Worm (Caenorhabditis elegans): ENCODE data around the gene F59B10.3.

F59B10.3 gene

DNA sequence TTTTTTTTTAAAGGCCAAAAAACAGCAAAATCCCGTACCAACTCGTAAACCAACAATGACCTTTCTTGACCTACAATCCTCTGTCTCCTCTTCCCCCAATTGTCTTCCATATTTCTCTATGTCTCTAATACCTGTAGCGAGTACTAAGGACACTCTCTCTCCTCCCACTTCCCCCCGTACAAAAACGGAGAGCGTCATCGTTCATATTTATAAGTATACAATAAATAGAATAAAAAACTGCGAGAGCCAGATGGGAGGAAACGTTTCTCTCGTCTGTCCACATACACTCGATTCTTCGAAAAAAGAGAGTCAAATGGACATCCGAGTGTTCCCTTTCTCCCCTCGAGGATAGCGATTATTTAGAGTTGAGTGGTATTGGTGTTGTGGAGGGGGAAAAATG lies 5.6 kb upstream of the F59B10.3 start:
- no peak for TF ChIP-seq hrde-1 (tag; optimal IDR thresholded peaks at IDR 0.05; ENCODE audit: borderline replicate concordance)
- TF ChIP-seq hmg-1.2 (GFP tag; IDR thresholded peaks at IDR 0.05): peak; percentile 17; the same call in 1 of the 2 replicates
- TF ChIP-seq ccch-3 (GFP tag; optimal IDR thresholded peaks at IDR 0.05): no peak
- TF ChIP-seq F10E7.11 (tag; optimal IDR thresholded peaks at IDR 0.05): no peak

DNA sequence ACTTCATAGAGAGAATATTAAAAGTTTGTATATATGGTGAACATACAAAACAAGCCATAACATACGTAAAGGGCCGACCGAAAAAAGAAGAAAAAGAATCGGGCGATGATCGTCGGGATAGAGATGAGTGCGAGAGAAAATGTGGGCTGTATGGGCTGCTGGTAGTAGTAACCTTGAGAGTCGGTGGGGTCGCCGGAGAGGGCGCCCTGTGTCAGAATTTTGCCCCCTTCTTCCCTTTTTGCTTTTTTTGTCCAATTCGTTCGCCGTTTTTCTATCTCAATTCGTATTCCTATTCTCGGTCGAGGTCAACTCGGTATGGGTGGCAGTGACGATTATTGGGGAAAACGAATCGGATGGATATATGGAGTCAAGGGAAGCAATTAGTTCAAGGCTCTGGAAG lies 4.4 kb upstream of the F59B10.3 start:
- TF ChIP-seq attf-6 (GFP tag; IDR thresholded peaks at IDR 0.05) (no peak), zim-3 (tag; optimal IDR thresholded peaks at IDR 0.05) (no peak), lin-40 (tag; optimal IDR thresholded peaks at IDR 0.05) (no peak), athp-1 (tag; optimal IDR thresholded peaks at IDR 0.05) (no peak), lin-35 (GFP tag; optimal IDR thresholded peaks at IDR 0.05) (no peak), let-526 (GFP tag; IDR thresholded peaks at IDR 0.05) (no peak), lin-26 (GFP tag; IDR thresholded peaks at IDR 0.05) (no peak), F55B11.4 (tag; optimal IDR thresholded peaks at IDR 0.05; ENCODE audit: borderline replicate concordance, insufficient read depth) (no peak), F57C9.4 (tag; optimal IDR thresholded peaks at IDR 0.05) (no peak), T07F8.4 (tag; optimal IDR thresholded peaks at IDR 0.05) (no peak), ztf-18 (tag; optimal IDR thresholded peaks at IDR 0.05) (no peak), tbp1 (GFP tag; optimal IDR thresholded peaks at IDR 0.05) (no peak), atf-7 (tag; optimal IDR thresholded peaks at IDR 0.05) (no peak), ztf-28 (GFP tag; IDR thresholded peaks at IDR 0.05) (no peak), lir-1 (GFP tag; conservative IDR thresholded peaks at IDR 0.05) (no peak), sea-2 (GFP tag; IDR thresholded peaks at IDR 0.05) (no peak), ekl-4 (GFP tag; IDR thresholded peaks at IDR 0.05) (no peak), B0035.1 (tag; optimal IDR thresholded peaks at IDR 0.05) (no peak)

DNA sequence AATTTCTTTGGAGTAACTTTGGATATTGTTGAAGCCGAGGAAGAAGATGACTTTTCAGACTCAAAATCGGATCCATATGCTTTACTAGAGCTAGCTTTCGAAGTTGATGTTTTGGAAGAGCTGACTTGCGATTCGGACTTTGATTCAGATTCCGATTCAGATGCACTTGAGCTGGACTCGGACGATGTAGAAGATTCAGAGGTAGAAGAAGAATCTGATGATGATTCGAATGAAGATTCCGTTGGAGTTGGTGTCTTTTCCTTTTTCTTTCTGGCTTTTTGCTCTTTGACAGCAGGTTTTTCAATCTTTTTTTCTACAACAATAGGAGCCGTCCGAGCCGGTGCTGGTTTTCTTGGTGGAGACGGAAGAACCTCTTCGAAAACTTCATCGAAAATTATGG lies 2.4 kb upstream of the F59B10.3 start:
- TF ChIP-seq F49E8.2 (tag; optimal IDR thresholded peaks at IDR 0.05; ENCODE audit: insufficient read depth) (no peak), aptf-3 (GFP tag; IDR thresholded peaks at IDR 0.05) (no peak), F22D6.2 (tag; optimal IDR thresholded peaks at IDR 0.05) (no peak), nfya-2 (GFP tag; IDR thresholded peaks at IDR 0.05) (no peak), attf-6 (GFP tag; IDR thresholded peaks at IDR 0.05) (no peak), lin-35 (GFP tag; optimal IDR thresholded peaks at IDR 0.05) (no peak), cebp-1 (GFP tag; IDR thresholded peaks at IDR 0.05) (no peak), cebp-1 (tag; optimal IDR thresholded peaks at IDR 0.05) (no peak), fkh-3 (tag; optimal IDR thresholded peaks at IDR 0.05) (no peak), D2030.7 (GFP tag; IDR thresholded peaks at IDR 0.05) (no peak), zfh-2 (GFP tag; conservative IDR thresholded peaks at IDR 0.05) (no peak), nfya-1 (tag; optimal IDR thresholded peaks at IDR 0.05; ENCODE audit: borderline replicate concordance, insufficient read depth) (no peak), chd-7 (tag; optimal IDR thresholded peaks at IDR 0.05) (no peak), K11D2.4 (GFP tag; IDR thresholded peaks at IDR 0.05) (no peak), ztf-22 (GFP tag; optimal IDR thresholded peaks at IDR 0.05) (no peak), bed-2 (GFP tag; IDR thresholded peaks at IDR 0.05) (no peak), pha-4 (tag; optimal IDR thresholded peaks at IDR 0.05) (no peak), ztf-25 (GFP tag; IDR thresholded peaks at IDR 0.05) (no peak), ccch-3 (GFP tag; optimal IDR thresholded peaks at IDR 0.05) (no peak)
